Fruit fly (Drosophila melanogaster): ENCODE data around the gene Ype.

The Ype gene

dm6 chrX:13383770-13384169 is 3.4 kb downstream of the Ype start (continued):
- no peak for TF ChIP-seq CG6854 (GFP tag; optimal IDR thresholded peaks at IDR 0.05)
- no peak for TF ChIP-seq tup (GFP tag; optimal IDR thresholded peaks at IDR 0.05)
- TF ChIP-seq unpg (GFP tag; optimal IDR thresholded peaks at IDR 0.05) = peak; percentile 32
- no peak for TF ChIP-seq lola (GFP tag; optimal IDR thresholded peaks at IDR 0.05)
- no peak for TF ChIP-seq CG6654 (GFP tag; optimal IDR thresholded peaks at IDR 0.05)
- no peak for TF ChIP-seq CG14965 (GFP tag; optimal IDR thresholded peaks at IDR 0.05; ENCODE audit: borderline replicate concordance)
- no peak for TF ChIP-seq CG9437 (GFP tag; optimal IDR thresholded peaks at IDR 0.05)
- peak; percentile 0 for TF ChIP-seq bcd (GFP tag; optimal IDR thresholded peaks at IDR 0.05)
- peak; percentile 57 to 70 for TF ChIP-seq Pdp1 (GFP tag; optimal IDR thresholded peaks at IDR 0.05)
- TF ChIP-seq CG6175 (GFP tag; IDR thresholded peaks at IDR 0.05) = peak; percentile 19; the same call in 1 of the 3 replicates
- TF ChIP-seq CTCF (GFP tag; optimal IDR thresholded peaks at IDR 0.05) = no peak
- no peak for TF ChIP-seq Sox100B (GFP tag; optimal IDR thresholded peaks at IDR 0.05)
- no peak for TF ChIP-seq CG8290 (GFP tag; optimal IDR thresholded peaks at IDR 0.05)
- TF ChIP-seq CG8290 (tag; optimal IDR thresholded peaks at IDR 0.05) = peak in 1 of 2 experiments; percentile 88
- TF ChIP-seq CHES-1-like (GFP tag; optimal IDR thresholded peaks at IDR 0.05) = peak; percentile 56
- TF ChIP-seq chn (GFP tag; optimal IDR thresholded peaks at IDR 0.05) = peak; percentile 56
- no peak for TF ChIP-seq grn (GFP tag; optimal IDR thresholded peaks at IDR 0.05)
- peak; percentile 41; the same call in 1 of the 2 replicates for TF ChIP-seq CG11247 (GFP tag; IDR thresholded peaks at IDR 0.05)
- no peak for TF ChIP-seq gfzf (GFP tag; optimal IDR thresholded peaks at IDR 0.05)
- TF ChIP-seq CG10959 (GFP tag; IDR thresholded peaks at IDR 0.05) = 0 out of 2 replicates have a peak, but pooled peaks have one; percentile 26
- TF ChIP-seq croc (GFP tag; conservative IDR thresholded peaks at IDR 0.05) = no peak
- TF ChIP-seq CG6254 (GFP tag; optimal IDR thresholded peaks at IDR 0.05) = no peak
- TF ChIP-seq fd64A (GFP tag; optimal IDR thresholded peaks at IDR 0.05) = no peak
- peak; percentile 17 for TF ChIP-seq CG4617 (GFP tag; optimal IDR thresholded peaks at IDR 0.05; ENCODE audit: borderline replicate concordance)
- TF ChIP-seq CG7839 (tag; optimal IDR thresholded peaks at IDR 0.05) = peak; percentile 36
- peak; percentile 65 for TF ChIP-seq Meics (GFP tag; optimal IDR thresholded peaks at IDR 0.05)
- peak; percentile 63 for TF ChIP-seq HLH54F (GFP tag; optimal IDR thresholded peaks at IDR 0.05)
- TF ChIP-seq luna (GFP tag; optimal IDR thresholded peaks at IDR 0.05) = no peak
- TF ChIP-seq gsb (GFP tag; IDR thresholded peaks at IDR 0.05) = no peak
- peak; percentile 40 for TF ChIP-seq ab (GFP tag; optimal IDR thresholded peaks at IDR 0.05)
- TF ChIP-seq gcm2 (GFP tag; optimal IDR thresholded peaks at IDR 0.05) = peak; percentile 34
- TF ChIP-seq CG2889 (GFP tag; IDR thresholded peaks at IDR 0.05) = no peak
- no peak for TF ChIP-seq CG10431 (GFP tag; optimal IDR thresholded peaks at IDR 0.05)
- TF ChIP-seq pzg (GFP tag; optimal IDR thresholded peaks at IDR 0.05) = peak; percentile 14
- TF ChIP-seq hth (optimal IDR thresholded peaks at IDR 0.05) = no peak
- no peak; the same call in 2 of the 3 replicates for TF ChIP-seq dysf (GFP tag; IDR thresholded peaks at IDR 0.05)
- no peak for TF ChIP-seq CG1792 (GFP tag; optimal IDR thresholded peaks at IDR 0.05)
- TF ChIP-seq CG6791 (GFP tag; IDR thresholded peaks at IDR 0.05; ENCODE audit: partially characterized antibody) = no peak
- TF ChIP-seq klu (GFP tag; IDR thresholded peaks at IDR 0.05) = no peak
- TF ChIP-seq sens (GFP tag) = peak; percentile 93
- TF ChIP-seq Side (GFP tag; optimal IDR thresholded peaks at IDR 0.05) = peak; percentile 57
- peak; percentile 31 for TF ChIP-seq CG2712 (tag; optimal IDR thresholded peaks at IDR 0.05)
- peak; percentile 81 for TF ChIP-seq slbo (GFP tag; IDR thresholded peaks at IDR 0.05)
- TF ChIP-seq ara (GFP tag; IDR thresholded peaks at IDR 0.05) = no peak
- TF ChIP-seq CG11085 (GFP tag; IDR thresholded peaks at IDR 0.05) = no peak
- TF ChIP-seq CG7963 (GFP tag; IDR thresholded peaks at IDR 0.05; ENCODE audit: partially characterized antibody) = no peak
- TF ChIP-seq zfh2 (GFP tag; optimal IDR thresholded peaks at IDR 0.05) = peak; percentile 70
- TF ChIP-seq CG4404 (GFP tag; IDR thresholded peaks at IDR 0.05) = no peak
- TF ChIP-seq CG31388 (GFP tag; optimal IDR thresholded peaks at IDR 0.05) = no peak
- peak; percentile 44 for TF ChIP-seq shn (GFP tag; optimal IDR thresholded peaks at IDR 0.05)
- no peak for TF ChIP-seq scrt (GFP tag; optimal IDR thresholded peaks at IDR 0.05)
- TF ChIP-seq CG2116 (GFP tag; optimal IDR thresholded peaks at IDR 0.05) = peak; percentile 10
